Worm (Caenorhabditis elegans): ENCODE measurements around the gene col-172.

- TF ChIP-seq ama-1 (optimal IDR thresholded peaks at IDR 0.05), result no peak
- TF ChIP-seq rnt-1 (tag; optimal IDR thresholded peaks at IDR 0.05), result no peak
- no peak for TF ChIP-seq tbx-2 (tag; optimal IDR thresholded peaks at IDR 0.05)
- TF ChIP-seq pqm-1 (tag; optimal IDR thresholded peaks at IDR 0.05), result no peak
- TF ChIP-seq nhr-11 (tag; optimal IDR thresholded peaks at IDR 0.05), result no peak
- TF ChIP-seq K02D7.2 (tag; optimal IDR thresholded peaks at IDR 0.05), result no peak
- no peak for TF ChIP-seq C38D4.7 (GFP tag; optimal IDR thresholded peaks at IDR 0.05)
- TF ChIP-seq elt-2 (tag; optimal IDR thresholded peaks at IDR 0.05), result no peak
Measured at ce11 chrX:6674333-6674919, 1.8 kb downstream of the col-172 start, which contains the start of gene F38B6.4.

Measured in whole organism, late embryonic.